Fruit fly (Drosophila melanogaster): ENCODE measurements around the gene Cht2.

dm6 chr3L:1737898-1738322 lies 17.8 kb downstream of the Cht2 start, which contains the start of gene PIG-Wb:
- TF ChIP-seq acj6 (GFP tag; optimal IDR thresholded peaks at IDR 0.05) (no peak), CG10631 (GFP tag; optimal IDR thresholded peaks at IDR 0.05) (no peak), svp (GFP tag) (no peak), Sox102F (GFP tag; optimal IDR thresholded peaks at IDR 0.05) (no peak), CG6276 (GFP tag; optimal IDR thresholded peaks at IDR 0.05) (no peak), CG34406 (GFP tag; optimal IDR thresholded peaks at IDR 0.05) (no peak)

Measured in whole organism, prepupa.